Fruit fly (Drosophila melanogaster): Measurements from ENCODE around the gene CG14968.

The CG14968 gene

dm6 chr3L:3249997-3250774, 52.7 kb downstream of the CG14968 start (continued):
- TF ChIP-seq zen (tag; optimal IDR thresholded peaks at IDR 0.05): peak; percentile 85
- TF ChIP-seq run (tag; optimal IDR thresholded peaks at IDR 0.05): peak; percentile 83
- TF ChIP-seq CG17612 (GFP tag; IDR thresholded peaks at IDR 0.05): no peak; the same call in 1 of the 2 replicates
- TF ChIP-seq CG15073 (GFP tag; optimal IDR thresholded peaks at IDR 0.05): peak; percentile 76
- no peak for TF ChIP-seq CG11696 (GFP tag; IDR thresholded peaks at IDR 0.05)
- TF ChIP-seq CG4730 (GFP tag; IDR thresholded peaks at IDR 0.05): peak; percentile 80
- TF ChIP-seq nmo (GFP tag; optimal IDR thresholded peaks at IDR 0.05): peak; percentile 98
- TF ChIP-seq CG34224 (GFP tag; IDR thresholded peaks at IDR 0.05; ENCODE audit: partially characterized antibody): no peak; the same call in 2 of the 3 replicates
- peak; percentile 87 for TF ChIP-seq CG6254 (GFP tag; optimal IDR thresholded peaks at IDR 0.05)
- TF ChIP-seq CG34422 (GFP tag; IDR thresholded peaks at IDR 0.05): peak; percentile 79; the same call in 2 of the 3 replicates
- peak; percentile 98 for TF ChIP-seq CG12659 (GFP tag; optimal IDR thresholded peaks at IDR 0.05)
- peak; percentile 89 for TF ChIP-seq lab (GFP tag; optimal IDR thresholded peaks at IDR 0.05)
- no peak for TF ChIP-seq inv (GFP tag; IDR thresholded peaks at IDR 0.05; ENCODE audit: partially characterized antibody)
- TF ChIP-seq yki (optimal IDR thresholded peaks at IDR 0.05): peak; percentile 6
- peak; percentile 95 for TF ChIP-seq CG3281 (GFP tag; optimal IDR thresholded peaks at IDR 0.05)
- peak; percentile 31 for TF ChIP-seq CG4282 (GFP tag; optimal IDR thresholded peaks at IDR 0.05)
- TF ChIP-seq amos (GFP tag; IDR thresholded peaks at IDR 0.05; ENCODE audit: partially characterized antibody): no peak; the same call in 1 of the 2 replicates
- TF ChIP-seq GATAe (GFP tag; conservative IDR thresholded peaks at IDR 0.05): peak; percentile 73
- peak; percentile 67; the same call in 1 of the 3 replicates for TF ChIP-seq so (GFP tag; IDR thresholded peaks at IDR 0.05)
- peak; percentile 93 for TF ChIP-seq CG8388 (GFP tag; optimal IDR thresholded peaks at IDR 0.05)
- no peak for TF ChIP-seq prd (optimal IDR thresholded peaks at IDR 0.05)
- TF ChIP-seq prd (GFP tag; IDR thresholded peaks at IDR 0.05): peak; percentile 93
- TF ChIP-seq CG9876 (GFP tag; optimal IDR thresholded peaks at IDR 0.05): peak; percentile 93
- TF ChIP-seq sqz (GFP tag; optimal IDR thresholded peaks at IDR 0.05): peak; percentile 80
- no peak for TF ChIP-seq br (optimal IDR thresholded peaks at IDR 0.05)
- TF ChIP-seq CG9797 (GFP tag; optimal IDR thresholded peaks at IDR 0.05): peak; percentile 18
- peak; percentile 16; the same call in 1 of the 2 replicates for TF ChIP-seq CG5953 (GFP tag; IDR thresholded peaks at IDR 0.05)
- peak; percentile 44; the same call in 1 of the 2 replicates for TF ChIP-seq CG16779 (GFP tag; IDR thresholded peaks at IDR 0.05)
- TF ChIP-seq Xrp1 (GFP tag; IDR thresholded peaks at IDR 0.05): peak; percentile 88
- TF ChIP-seq CG9437 (GFP tag; optimal IDR thresholded peaks at IDR 0.05): peak; percentile 95
- TF ChIP-seq jing (GFP tag; optimal IDR thresholded peaks at IDR 0.05): peak; percentile 88
- TF ChIP-seq chm (GFP tag; IDR thresholded peaks at IDR 0.05): no peak
- peak; percentile 82 for TF ChIP-seq CG7372 (GFP tag; IDR thresholded peaks at IDR 0.05)
- TF ChIP-seq gem (tag; optimal IDR thresholded peaks at IDR 0.05): peak; percentile 97
- TF ChIP-seq CG11093 (GFP tag; IDR thresholded peaks at IDR 0.05): peak; percentile 88
- peak; percentile 91 for TF ChIP-seq caup (GFP tag; optimal IDR thresholded peaks at IDR 0.05; ENCODE audit: severe bottlenecking)
- peak; percentile 66 for TF ChIP-seq Oaz (GFP tag; IDR thresholded peaks at IDR 0.05)
- TF ChIP-seq Taf1 (GFP tag; IDR thresholded peaks at IDR 0.05): peak; percentile 78; the same call in 1 of the 2 replicates
- TF ChIP-seq CG4328 (GFP tag; optimal IDR thresholded peaks at IDR 0.05): peak; percentile 92
- TF ChIP-seq NC2β (GFP tag; optimal IDR thresholded peaks at IDR 0.05): peak; percentile 92
- TF ChIP-seq CG31365 (tag; optimal IDR thresholded peaks at IDR 0.05): peak; percentile 17
- TF ChIP-seq vfl (GFP tag; optimal IDR thresholded peaks at IDR 0.05): peak; percentile 85
- TF ChIP-seq Tbp (GFP tag; optimal IDR thresholded peaks at IDR 0.05): no peak
- peak; percentile 79 for TF ChIP-seq CG4404 (GFP tag; IDR thresholded peaks at IDR 0.05)
- TF ChIP-seq CG13296 (GFP tag; optimal IDR thresholded peaks at IDR 0.05): peak; percentile 90
- no peak for TF ChIP-seq CG8765 (GFP tag; IDR thresholded peaks at IDR 0.05)
- TF ChIP-seq gce (GFP tag; IDR thresholded peaks at IDR 0.05): peak; percentile 77; the same call in 1 of the 3 replicates
- TF ChIP-seq CG7556 (GFP tag; optimal IDR thresholded peaks at IDR 0.05): peak; percentile 97
- TF ChIP-seq CG18619 (GFP tag; optimal IDR thresholded peaks at IDR 0.05): peak; percentile 97
- peak; percentile 94 for TF ChIP-seq ems (GFP tag; optimal IDR thresholded peaks at IDR 0.05)

Data from whole organism, embryonic.